Fruit fly (Drosophila melanogaster) Kc167 (cell line): ENCODE results near the gene CG34180.

Experiments used
- Myc ChIP-seq: fragments of >200 bp; optimal IDR thresholded peaks from 2 replicates; lab custom pipeline; 2017; ENCODE audit warnings: missing external identifiers
- Sin3A ChIP-seq: fragments of >200 bp; optimal IDR thresholded peaks from 2 replicates; lab custom pipeline; 2018; ENCODE audit warnings: missing external identifiers
- h ChIP-seq: fragments of >200 bp; optimal IDR thresholded peaks from 3 replicates; lab custom pipeline; 2018; ENCODE audit warnings: missing external identifiers
- insv ChIP-seq: fragments of >200 bp; optimal IDR thresholded peaks from 3 replicates; lab custom pipeline; 2018; ENCODE audit warnings: missing external identifiers
- psq ChIP-seq: fragments of >200 bp; optimal IDR thresholded peaks from 2 replicates; lab custom pipeline; 2017; ENCODE audit warnings: missing external identifiers
- ttk ChIP-seq: sonication (Bioruptor generic); optimal IDR thresholded peaks from 2 replicates; lab custom pipeline; 2017; ENCODE audit warnings: missing external identifiers

The CG34180 gene

dm6 chr2L:6078757-6079351 is 18.5 kb downstream of the CG34180 start:
- TF ChIP-seq psq (lab: Kevin White, UChicago) (no peak), ttk (lab: Kevin White, UChicago) (no peak), h (lab: Kevin White, UChicago) (no peak)

- TF ChIP-seq Myc (lab: Kevin White, UChicago) = no peak
- TF ChIP-seq Sin3A = no peak
- TF ChIP-seq h (lab: Kevin White, UChicago) = no peak
- TF ChIP-seq psq (lab: Kevin White, UChicago) = no peak
- TF ChIP-seq ttk (lab: Kevin White, UChicago) = no peak
- no peak for TF ChIP-seq insv (lab: Kevin White, UChicago)
Measured at dm6 chr2L:6080329-6080728, 20.0 kb downstream of the CG34180 start.

dm6 chr2L:6081134-6081832 is 21.0 kb downstream of the CG34180 start:
- TF ChIP-seq ttk (lab: Kevin White, UChicago) (no peak), Myc (lab: Kevin White, UChicago) (no peak), insv (lab: Kevin White, UChicago) (no peak), psq (lab: Kevin White, UChicago) (no peak), Sin3A (no peak), h (lab: Kevin White, UChicago) (no peak)

- TF ChIP-seq ttk (lab: Kevin White, UChicago) (no peak), Myc (lab: Kevin White, UChicago) (no peak), h (lab: Kevin White, UChicago) (no peak), psq (lab: Kevin White, UChicago) (no peak), insv (lab: Kevin White, UChicago) (no peak), Sin3A (no peak)
Measured at dm6 chr2L:6082157-6082645, 21.9 kb downstream of the CG34180 start, which contains the start of gene Kr-h1. Gene Kr-h1, plus strand, starts transcription at chr2L:6082603.

- TF ChIP-seq ttk (lab: Kevin White, UChicago) = no peak
- no peak for TF ChIP-seq insv (lab: Kevin White, UChicago)
- no peak for TF ChIP-seq Sin3A
- TF ChIP-seq h (lab: Kevin White, UChicago) = no peak
- TF ChIP-seq psq (lab: Kevin White, UChicago) = no peak
- TF ChIP-seq Myc (lab: Kevin White, UChicago) = no peak
Measured at dm6 chr2L:6082936-6083627, 22.8 kb downstream of the CG34180 start.

dm6 chr2L:6084694-6085093 is 24.4 kb downstream of the CG34180 start:
- TF ChIP-seq ttk (lab: Kevin White, UChicago) (no peak), Myc (lab: Kevin White, UChicago) (no peak), h (lab: Kevin White, UChicago) (no peak), psq (lab: Kevin White, UChicago) (no peak), Sin3A (no peak), insv (lab: Kevin White, UChicago) (no peak)

dm6 chr2L:6085733-6086317 is 25.5 kb downstream of the CG34180 start:
- TF ChIP-seq Myc (lab: Kevin White, UChicago) (no peak), Sin3A (no peak), insv (lab: Kevin White, UChicago) (no peak), ttk (lab: Kevin White, UChicago) (no peak), h (lab: Kevin White, UChicago) (no peak), psq (lab: Kevin White, UChicago) (no peak)

- TF ChIP-seq ttk (lab: Kevin White, UChicago) = no peak
- no peak for TF ChIP-seq Sin3A
- no peak for TF ChIP-seq Myc (lab: Kevin White, UChicago)
- TF ChIP-seq insv (lab: Kevin White, UChicago) = no peak
Measured at dm6 chr2L:6086771-6087170, 26.5 kb downstream of the CG34180 start.

- TF ChIP-seq insv (lab: Kevin White, UChicago) (no peak), psq (lab: Kevin White, UChicago) (no peak), ttk (lab: Kevin White, UChicago) (no peak), Sin3A (no peak), Myc (lab: Kevin White, UChicago) (no peak), h (lab: Kevin White, UChicago) (no peak)
Measured at dm6 chr2L:6087685-6088084, 27.4 kb downstream of the CG34180 start.

dm6 chr2L:6088371-6089365 is 28.4 kb downstream of the CG34180 start:
- TF ChIP-seq insv (lab: Kevin White, UChicago) (no peak), psq (lab: Kevin White, UChicago) (no peak), Sin3A (no peak), Myc (lab: Kevin White, UChicago) (no peak), h (lab: Kevin White, UChicago) (no peak), ttk (lab: Kevin White, UChicago) (no peak)
